Worm (Caenorhabditis elegans): ENCODE measurements around the gene oac-31.

The oac-31 gene

ce11 chrV:1551143-1551542 lies 9.5 kb upstream of the oac-31 start:
- TF ChIP-seq T22C8.4 (GFP tag; IDR thresholded peaks at IDR 0.05), result no peak
- no peak for TF ChIP-seq klf-2 (GFP tag; conservative IDR thresholded peaks at IDR 0.05)
- TF ChIP-seq med-1 (GFP tag; optimal IDR thresholded peaks at IDR 0.05; ENCODE audit: insufficient read depth), result no peak
- TF ChIP-seq ztf-29 (GFP tag; IDR thresholded peaks at IDR 0.05), result no peak

DNA sequence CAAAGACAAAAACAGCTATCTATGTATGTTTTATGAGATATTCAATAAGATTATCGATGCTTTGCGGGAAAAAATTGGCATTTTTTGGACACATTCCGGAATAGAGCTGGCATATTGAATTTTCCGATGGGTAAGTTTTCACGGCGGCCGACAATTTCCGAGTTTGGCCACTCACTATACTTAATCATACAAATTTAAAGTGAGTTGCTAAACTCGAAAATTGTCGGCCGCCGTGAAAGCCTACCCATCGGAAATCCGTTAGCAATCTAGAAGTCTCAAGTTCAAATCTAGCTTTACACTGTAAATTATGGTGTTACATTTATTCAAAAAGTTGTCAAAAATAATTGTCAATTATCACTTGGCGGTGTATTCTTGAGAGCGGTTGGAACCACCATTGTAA lies 9.0 kb upstream of the oac-31 start:
- TF ChIP-seq T22C8.4 (GFP tag; IDR thresholded peaks at IDR 0.05) (no peak), ztf-23 (GFP tag; IDR thresholded peaks at IDR 0.05) (no peak), cog-1 (tag; optimal IDR thresholded peaks at IDR 0.05) (no peak), ztf-29 (GFP tag; IDR thresholded peaks at IDR 0.05) (no peak), flt-1 (GFP tag; IDR thresholded peaks at IDR 0.05) (no peak), med-1 (GFP tag; optimal IDR thresholded peaks at IDR 0.05; ENCODE audit: insufficient read depth) (no peak), tab-1 (GFP tag; IDR thresholded peaks at IDR 0.05) (no peak), ref-1 (GFP tag; conservative IDR thresholded peaks at IDR 0.05) (no peak), klf-2 (GFP tag; conservative IDR thresholded peaks at IDR 0.05) (no peak)

- TF ChIP-seq ztf-23 (GFP tag; IDR thresholded peaks at IDR 0.05) (no peak), cog-1 (tag; optimal IDR thresholded peaks at IDR 0.05) (no peak), ref-1 (GFP tag; conservative IDR thresholded peaks at IDR 0.05) (no peak), med-1 (GFP tag; optimal IDR thresholded peaks at IDR 0.05; ENCODE audit: insufficient read depth) (no peak)
Observed at ce11 chrV:1547843-1548242, 6.2 kb upstream of the oac-31 start, which contains the start of gene F52F10.2. Gene F52F10.2, plus strand, starts transcription at chrV:1548143.

ce11 chrV:1545694-1546093 lies 4.0 kb upstream of the oac-31 start, which contains the start of gene oac-32:
Gene oac-32, minus strand, starts transcription at chrV:1545783.
- no peak for TF ChIP-seq cog-1 (tag; optimal IDR thresholded peaks at IDR 0.05)
- no peak for TF ChIP-seq med-1 (GFP tag; optimal IDR thresholded peaks at IDR 0.05; ENCODE audit: insufficient read depth)
- no peak for TF ChIP-seq flt-1 (GFP tag; IDR thresholded peaks at IDR 0.05)
- TF ChIP-seq klf-2 (GFP tag; conservative IDR thresholded peaks at IDR 0.05), result no peak
- TF ChIP-seq T22C8.4 (GFP tag; IDR thresholded peaks at IDR 0.05), result no peak
- TF ChIP-seq tab-1 (GFP tag; IDR thresholded peaks at IDR 0.05), result no peak
- no peak for TF ChIP-seq ref-1 (GFP tag; conservative IDR thresholded peaks at IDR 0.05)
- no peak for TF ChIP-seq ztf-29 (GFP tag; IDR thresholded peaks at IDR 0.05)
- no peak for TF ChIP-seq ztf-23 (GFP tag; IDR thresholded peaks at IDR 0.05)

- TF ChIP-seq klf-2 (GFP tag; conservative IDR thresholded peaks at IDR 0.05), result no peak
- no peak for TF ChIP-seq tab-1 (GFP tag; IDR thresholded peaks at IDR 0.05)
- no peak for TF ChIP-seq flt-1 (GFP tag; IDR thresholded peaks at IDR 0.05)
- TF ChIP-seq ref-1 (GFP tag; conservative IDR thresholded peaks at IDR 0.05), result no peak
- TF ChIP-seq cog-1 (tag; optimal IDR thresholded peaks at IDR 0.05), result no peak
- no peak for TF ChIP-seq T22C8.4 (GFP tag; IDR thresholded peaks at IDR 0.05)
- TF ChIP-seq ztf-23 (GFP tag; IDR thresholded peaks at IDR 0.05), result no peak
- no peak for TF ChIP-seq ztf-29 (GFP tag; IDR thresholded peaks at IDR 0.05)
Observed at ce11 chrV:1540249-1540648, 1.4 kb downstream of the oac-31 start.

ce11 chrV:1538842-1539241 lies 2.8 kb downstream of the oac-31 start:
- TF ChIP-seq cog-1 (tag; optimal IDR thresholded peaks at IDR 0.05), result no peak
- TF ChIP-seq klf-2 (GFP tag; conservative IDR thresholded peaks at IDR 0.05), result no peak
- TF ChIP-seq flt-1 (GFP tag; IDR thresholded peaks at IDR 0.05), result no peak
- no peak for TF ChIP-seq ztf-23 (GFP tag; IDR thresholded peaks at IDR 0.05)
- TF ChIP-seq T22C8.4 (GFP tag; IDR thresholded peaks at IDR 0.05), result no peak
- TF ChIP-seq tab-1 (GFP tag; IDR thresholded peaks at IDR 0.05), result no peak
- no peak for TF ChIP-seq ztf-29 (GFP tag; IDR thresholded peaks at IDR 0.05)
- TF ChIP-seq med-1 (GFP tag; optimal IDR thresholded peaks at IDR 0.05; ENCODE audit: insufficient read depth), result no peak
- no peak for TF ChIP-seq ref-1 (GFP tag; conservative IDR thresholded peaks at IDR 0.05)

DNA sequence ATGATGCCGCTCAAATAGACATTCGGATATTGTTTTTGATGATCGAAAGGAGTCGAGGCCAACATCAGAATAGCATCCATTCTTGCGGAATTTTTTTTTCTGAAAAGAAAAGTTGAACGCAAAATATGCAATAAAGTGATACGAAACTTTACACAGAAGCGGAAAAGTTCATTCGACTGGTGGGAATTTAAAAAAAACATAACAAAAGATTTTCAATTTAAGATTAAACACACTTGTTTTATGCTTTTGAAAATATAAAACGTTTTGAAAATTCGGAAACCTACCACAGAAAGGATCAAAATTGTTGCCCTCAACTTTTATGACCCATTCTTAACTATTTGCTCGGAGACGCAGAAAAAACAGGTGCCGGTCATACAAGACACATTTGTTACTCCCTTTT lies 4.7 kb downstream of the oac-31 start, which contains the start of gene K02H11.9:
Gene K02H11.9 (minus strand): TSS at position 101 of the 400 bp plus-strand sequence.
- TF ChIP-seq cog-1 (tag; optimal IDR thresholded peaks at IDR 0.05), result no peak
- TF ChIP-seq klf-2 (GFP tag; conservative IDR thresholded peaks at IDR 0.05), result no peak
- no peak for TF ChIP-seq flt-1 (GFP tag; IDR thresholded peaks at IDR 0.05)
- TF ChIP-seq ztf-29 (GFP tag; IDR thresholded peaks at IDR 0.05), result no peak
- TF ChIP-seq med-1 (GFP tag; optimal IDR thresholded peaks at IDR 0.05; ENCODE audit: insufficient read depth), result no peak
- no peak for TF ChIP-seq ztf-23 (GFP tag; IDR thresholded peaks at IDR 0.05)
- no peak for TF ChIP-seq ref-1 (GFP tag; conservative IDR thresholded peaks at IDR 0.05)

ce11 chrV:1534315-1534714 lies 7.4 kb downstream of the oac-31 start, which contains the start of gene trx-5:
Gene trx-5, minus strand, starts transcription at chrV:1534415.
- TF ChIP-seq cog-1 (tag; optimal IDR thresholded peaks at IDR 0.05) (no peak), ref-1 (GFP tag; conservative IDR thresholded peaks at IDR 0.05) (no peak), ztf-23 (GFP tag; IDR thresholded peaks at IDR 0.05) (no peak), klf-2 (GFP tag; conservative IDR thresholded peaks at IDR 0.05) (no peak), T22C8.4 (GFP tag; IDR thresholded peaks at IDR 0.05) (no peak), tab-1 (GFP tag; IDR thresholded peaks at IDR 0.05) (no peak), flt-1 (GFP tag; IDR thresholded peaks at IDR 0.05) (no peak), med-1 (GFP tag; optimal IDR thresholded peaks at IDR 0.05; ENCODE audit: insufficient read depth) (no peak), ztf-29 (GFP tag; IDR thresholded peaks at IDR 0.05) (no peak)

DNA sequence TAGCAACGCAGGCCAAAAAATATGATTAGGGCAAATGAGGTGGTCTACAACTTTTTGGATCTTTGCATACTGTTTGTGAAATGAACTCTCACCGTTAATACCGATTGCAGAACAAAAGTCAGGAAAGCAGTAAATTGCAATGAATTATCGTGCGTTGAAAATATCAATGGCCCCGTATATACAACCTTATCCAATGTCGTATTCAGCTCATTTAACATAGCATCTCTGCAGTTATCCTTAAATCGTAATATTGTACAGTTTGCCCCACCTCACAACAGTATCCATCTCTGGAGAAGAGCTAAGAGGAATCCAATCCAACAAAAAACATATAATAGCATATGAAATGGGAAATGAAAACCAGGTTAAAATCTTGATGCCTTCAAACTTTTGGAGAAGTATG lies 9.2 kb downstream of the oac-31 start:
- TF ChIP-seq T22C8.4 (GFP tag; IDR thresholded peaks at IDR 0.05), result no peak
- no peak for TF ChIP-seq flt-1 (GFP tag; IDR thresholded peaks at IDR 0.05)
- TF ChIP-seq cog-1 (tag; optimal IDR thresholded peaks at IDR 0.05), result no peak
- no peak for TF ChIP-seq ref-1 (GFP tag; conservative IDR thresholded peaks at IDR 0.05)
- TF ChIP-seq ztf-29 (GFP tag; IDR thresholded peaks at IDR 0.05), result no peak
- TF ChIP-seq med-1 (GFP tag; optimal IDR thresholded peaks at IDR 0.05; ENCODE audit: insufficient read depth), result no peak
- TF ChIP-seq tab-1 (GFP tag; IDR thresholded peaks at IDR 0.05), result no peak
- no peak for TF ChIP-seq ztf-23 (GFP tag; IDR thresholded peaks at IDR 0.05)
- no peak for TF ChIP-seq klf-2 (GFP tag; conservative IDR thresholded peaks at IDR 0.05)

DNA sequence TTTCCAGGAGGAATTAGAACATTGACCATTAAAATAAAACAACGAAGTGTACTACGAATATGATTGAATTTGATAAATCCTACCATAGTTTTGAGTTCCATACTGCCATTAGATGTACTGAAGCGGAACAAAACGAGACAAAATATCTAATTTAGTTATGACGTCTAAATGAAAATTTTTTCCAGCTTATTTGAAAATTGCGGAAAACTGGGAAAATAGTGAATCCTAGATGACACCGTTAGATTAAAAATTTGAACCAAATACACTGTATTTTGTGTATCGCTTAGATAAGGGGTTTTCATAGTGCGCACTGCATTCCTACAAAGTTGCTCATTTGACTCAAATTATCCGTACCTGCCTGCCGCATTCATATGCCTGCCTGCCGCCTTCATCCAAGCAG lies 10.5 kb downstream of the oac-31 start, which contains the start of gene K02H11.4:
Gene K02H11.4 (minus strand): TSS at position 101 of the 400 bp plus-strand sequence.
- TF ChIP-seq cog-1 (tag; optimal IDR thresholded peaks at IDR 0.05) (no peak), med-1 (GFP tag; optimal IDR thresholded peaks at IDR 0.05; ENCODE audit: insufficient read depth) (no peak), ztf-29 (GFP tag; IDR thresholded peaks at IDR 0.05) (no peak), T22C8.4 (GFP tag; IDR thresholded peaks at IDR 0.05) (no peak), ztf-23 (GFP tag; IDR thresholded peaks at IDR 0.05) (no peak), tab-1 (GFP tag; IDR thresholded peaks at IDR 0.05) (no peak), ref-1 (GFP tag; conservative IDR thresholded peaks at IDR 0.05) (no peak), flt-1 (GFP tag; IDR thresholded peaks at IDR 0.05) (no peak), klf-2 (GFP tag; conservative IDR thresholded peaks at IDR 0.05) (no peak)
